Fruit fly (Drosophila melanogaster): ENCODE results near the gene RabGGTb.

dm6 chr2L:2861140-2861884 lies 17.6 kb upstream of the RabGGTb start:
- no peak for TF ChIP-seq psq (optimal IDR thresholded peaks at IDR 0.05)
- no peak for TF ChIP-seq Myc (optimal IDR thresholded peaks at IDR 0.05)
- no peak for TF ChIP-seq h (optimal IDR thresholded peaks at IDR 0.05)
- no peak for TF ChIP-seq insv (optimal IDR thresholded peaks at IDR 0.05)
- no peak for TF ChIP-seq Sin3A (optimal IDR thresholded peaks at IDR 0.05)

Data from Kc167 (cell line).